Fruit fly (Drosophila melanogaster) whole organism, embryonic: ENCODE results near the gene dbr.

Source experiments
- Adf1 ChIP-seq: fragments of 200-800 bp; sonication (Bioruptor generic); IDR thresholded peaks from 2 replicates; pipeline ENCODE4 v1.3.6; 2022; ENCODE audit warnings: missing biosample characterization, missing genetic modification characterization
- B-H1 ChIP-seq: fragments of 200-800 bp; sonication (Bioruptor generic); IDR thresholded peaks from 3 replicates; pipeline ENCODE4 v1.3.6; 2022; ENCODE audit warnings: missing biosample characterization, missing genetic modification characterization
- CG10267 ChIP-seq: fragments of 200-800 bp; sonication (Bioruptor generic); optimal IDR thresholded peaks from 2 replicates; lab custom pipeline; 2018; ENCODE audit warnings: missing biosample characterization, mild to moderate bottlenecking, missing genetic modification characterization, moderate library complexity
- CG10321 ChIP-seq: fragments of 200-800 bp; sonication (Bioruptor generic); IDR thresholded peaks from 2 replicates; pipeline ENCODE4 v1.3.6; 2022; ENCODE audit warnings: missing biosample characterization, missing genetic modification characterization
- CG10979 ChIP-seq: fragments of 200-800 bp; sonication (Bioruptor generic); optimal IDR thresholded peaks from 2 replicates; lab custom pipeline; 2018; ENCODE audit warnings: missing biosample characterization, mild to moderate bottlenecking, missing genetic modification characterization, moderate library complexity
- CG11456 ChIP-seq: fragments of 200-800 bp; sonication (Bioruptor generic); IDR thresholded peaks from 3 replicates; pipeline ENCODE4 v1.3.6; 2022; ENCODE audit warnings: missing biosample characterization, missing genetic modification characterization
- CG12104 ChIP-seq: fragments of 200-800 bp; sonication (Bioruptor generic); optimal IDR thresholded peaks from 3 replicates; lab custom pipeline; 2016; ENCODE audit warnings: missing biosample characterization, missing genetic modification characterization
- CG12769 ChIP-seq: fragments of 200-800 bp; sonication (Bioruptor generic); optimal IDR thresholded peaks from 2 replicates; lab custom pipeline; 2019; ENCODE audit warnings: missing biosample characterization, mild to moderate bottlenecking, missing genetic modification characterization, moderate library complexity
- CG14050 ChIP-seq: fragments of 200-800 bp; sonication (Bioruptor generic); IDR thresholded peaks from 3 replicates; pipeline ENCODE4 v1.3.6; 2022; ENCODE audit warnings: missing biosample characterization, missing genetic modification characterization
- CG15479 ChIP-seq: fragments of 200-800 bp; sonication (Bioruptor generic); optimal IDR thresholded peaks from 3 replicates; lab custom pipeline; 2019; ENCODE audit warnings: missing biosample characterization, mild to moderate bottlenecking, missing genetic modification characterization, moderate library complexity
- CG1603 ChIP-seq: fragments of 200-800 bp; sonication (Bioruptor generic); optimal IDR thresholded peaks from 2 replicates; lab custom pipeline; 2019; ENCODE audit warnings: missing biosample characterization, mild to moderate bottlenecking, missing genetic modification characterization, moderate library complexity
- CG16863 ChIP-seq: fragments of 200-800 bp; sonication (Bioruptor generic); optimal IDR thresholded peaks from 3 replicates; lab custom pipeline; 2016; ENCODE audit warnings: missing biosample characterization, missing genetic modification characterization
- CG17829 ChIP-seq: fragments of 200-800 bp; optimal IDR thresholded peaks from 2 replicates; lab custom pipeline; 2019; ENCODE audit warnings: missing biosample characterization, mild to moderate bottlenecking, missing genetic modification characterization, moderate library complexity
- CG17912 ChIP-seq: fragments of 200-800 bp; sonication (Bioruptor generic); optimal IDR thresholded peaks from 2 replicates; lab custom pipeline; 2018; ENCODE audit warnings: missing biosample characterization, mild to moderate bottlenecking, missing genetic modification characterization
- CG18476 ChIP-seq: fragments of 200-800 bp; sonication (Bioruptor generic); optimal IDR thresholded peaks from 2 replicates; lab custom pipeline; 2016; ENCODE audit warnings: missing biosample characterization, mild to moderate bottlenecking, missing genetic modification characterization
- CG32772 ChIP-seq: fragments of 200-800 bp; sonication (Bioruptor generic); IDR thresholded peaks from 2 replicates; pipeline ENCODE4 v1.3.6; 2022; ENCODE audit warnings: missing biosample characterization, missing genetic modification characterization
- CG42726 ChIP-seq: fragments of 200-800 bp; sonication (Bioruptor generic); IDR thresholded peaks from 2 replicates; pipeline ENCODE4 v1.3.6; 2022; ENCODE audit warnings: missing biosample characterization, missing genetic modification characterization; ENCODE audit not compliant: partially characterized antibody
- CG6689 ChIP-seq: fragments of 200-800 bp; sonication (Bioruptor generic); IDR thresholded peaks from 2 replicates; pipeline ENCODE4 v1.3.6; 2022; ENCODE audit warnings: missing biosample characterization, missing genetic modification characterization
- CG6765 ChIP-seq: fragments of 200-800 bp; sonication (Bioruptor generic); optimal IDR thresholded peaks from 3 replicates; lab custom pipeline; 2017; ENCODE audit warnings: missing biosample characterization, mild to moderate bottlenecking, missing genetic modification characterization
- CG8765 ChIP-seq: fragments of 200-800 bp; sonication (Bioruptor generic); IDR thresholded peaks from 2 replicates; pipeline ENCODE4 v1.3.6; 2022; ENCODE audit warnings: missing biosample characterization, missing genetic modification characterization
- CrebB ChIP-seq: fragments of 200-800 bp; sonication (Bioruptor generic); optimal IDR thresholded peaks from 3 replicates; lab custom pipeline; 2018; ENCODE audit warnings: missing biosample characterization, mild to moderate bottlenecking, missing genetic modification characterization
- Dad ChIP-seq: fragments of 200-800 bp; sonication (Bioruptor generic); optimal IDR thresholded peaks from 3 replicates; lab custom pipeline; 2016; ENCODE audit warnings: missing biosample characterization, missing genetic modification characterization
- Dfd ChIP-seq, 2 experiments: fragments of >200 bp; optimal IDR thresholded peaks; 2 replicates each; lab custom pipeline; 2017; ENCODE audit warnings: missing biosample characterization in 2 of 2, missing genetic modification characterization in 2 of 2
- Dp ChIP-seq: fragments of 200-800 bp; sonication (Bioruptor generic); optimal IDR thresholded peaks from 2 replicates; lab custom pipeline; 2018; ENCODE audit warnings: missing biosample characterization, mild to moderate bottlenecking, missing genetic modification characterization, moderate library complexity
- Gug ChIP-seq: fragments of 200-800 bp; sonication (Bioruptor generic); IDR thresholded peaks from 4 replicates; pipeline ENCODE4 v1.3.6; 2022; ENCODE audit warnings: missing biosample characterization, missing genetic modification characterization
- HHEX ChIP-seq: fragments of 200-800 bp; sonication (Bioruptor generic); optimal IDR thresholded peaks from 3 replicates; lab custom pipeline; 2017; ENCODE audit warnings: missing biosample characterization, mild to moderate bottlenecking, missing genetic modification characterization, missing genetic modification reagents
- Lpt ChIP-seq: fragments of >200 bp; optimal IDR thresholded peaks from 2 replicates; lab custom pipeline; 2018; ENCODE audit warnings: missing biosample characterization, missing genetic modification characterization
- NC2α ChIP-seq: fragments of 200-800 bp; sonication (Bioruptor generic); optimal IDR thresholded peaks from 2 replicates; lab custom pipeline; 2016; ENCODE audit warnings: missing biosample characterization, missing genetic modification characterization
- NC2β ChIP-seq: fragments of 200-800 bp; sonication (Bioruptor generic); optimal IDR thresholded peaks from 2 replicates; lab custom pipeline; 2016; ENCODE audit warnings: missing biosample characterization, missing genetic modification characterization
- Opbp ChIP-seq: fragments of 200-800 bp; sonication (Bioruptor generic); IDR thresholded peaks from 3 replicates; pipeline ENCODE4 v1.3.6; 2022; ENCODE audit warnings: missing biosample characterization, missing genetic modification characterization; ENCODE audit not compliant: partially characterized antibody
- Pdp1 ChIP-seq, 2 experiments: fragments of 200-800 bp; sonication (Bioruptor generic); optimal IDR thresholded peaks; 3 replicates each; lab custom pipeline; 2016; ENCODE audit warnings: missing biosample characterization in 2 of 2, missing genetic modification characterization in 2 of 2, mild to moderate bottlenecking in 1 of 2, moderate library complexity in 1 of 2
- Sox102F ChIP-seq: fragments of 200-800 bp; sonication (Bioruptor generic); optimal IDR thresholded peaks from 2 replicates; lab custom pipeline; 2018; ENCODE audit warnings: missing biosample characterization, mild to moderate bottlenecking, missing genetic modification characterization, moderate library complexity
- Usf ChIP-seq: fragments of 200-800 bp; sonication (Bioruptor generic); optimal IDR thresholded peaks from 2 replicates; lab custom pipeline; 2017; ENCODE audit warnings: missing genotype, missing biosample characterization, missing genetic modification characterization
- az2 ChIP-seq: fragments of 200-800 bp; sonication (Bioruptor generic); optimal IDR thresholded peaks from 3 replicates; lab custom pipeline; 2016; ENCODE audit warnings: missing biosample characterization, missing genetic modification characterization
- cad ChIP-seq: fragments of >200 bp; optimal IDR thresholded peaks from 2 replicates; lab custom pipeline; 2017; ENCODE audit warnings: missing biosample characterization, missing genetic modification characterization
- cg ChIP-seq: fragments of 200-800 bp; sonication (Bioruptor generic); optimal IDR thresholded peaks from 3 replicates; lab custom pipeline; 2019; ENCODE audit warnings: missing biosample characterization, mild to moderate bottlenecking, missing genetic modification characterization, moderate library complexity
- chinmo ChIP-seq: fragments of 200-800 bp; sonication (Bioruptor generic); IDR thresholded peaks from 4 replicates; pipeline ENCODE4 v1.3.6; 2022; ENCODE audit warnings: missing biosample characterization, missing genetic modification characterization; ENCODE audit not compliant: partially characterized antibody
- chn ChIP-seq: fragments of 200-800 bp; sonication (Bioruptor generic); optimal IDR thresholded peaks from 2 replicates; lab custom pipeline; 2016; ENCODE audit warnings: missing biosample characterization, missing genetic modification characterization
- eve ChIP-seq, 2 experiments: fragments of >200 bp; optimal IDR thresholded peaks; 2 replicates each; lab custom pipeline; 2017; ENCODE audit warnings: missing biosample characterization in 2 of 2, missing genetic modification characterization in 2 of 2
- grn ChIP-seq: fragments of 200-800 bp; sonication (Bioruptor generic); optimal IDR thresholded peaks from 3 replicates; lab custom pipeline; 2017; ENCODE audit warnings: missing biosample characterization, missing genetic modification characterization
- gro ChIP-seq: fragments of 200-800 bp; sonication (Bioruptor generic); optimal IDR thresholded peaks from 2 replicates; lab custom pipeline; 2016; ENCODE audit warnings: missing biosample characterization, missing genetic modification characterization
- gt ChIP-seq: fragments of 200-800 bp; sonication (Bioruptor generic); IDR thresholded peaks from 2 replicates; pipeline ENCODE4 v1.3.6; 2022; ENCODE audit warnings: missing biosample characterization, missing genetic modification characterization
- ranshi ChIP-seq: fragments of 200-800 bp; sonication (Bioruptor generic); IDR thresholded peaks from 2 replicates; pipeline ENCODE4 v1.3.6; 2022; ENCODE audit warnings: missing biosample characterization, missing genetic modification characterization
- sens ChIP-seq: fragments of 200-800 bp; sonication (Bioruptor generic); peaks from one replicate; lab custom pipeline; 2016; ENCODE audit warnings: missing biosample characterization, missing genetic modification characterization
- seq ChIP-seq: fragments of 200-800 bp; sonication (Bioruptor generic); IDR thresholded peaks from 2 replicates; pipeline ENCODE4 v1.3.6; 2022; ENCODE audit warnings: missing biosample characterization, missing genetic modification characterization
- slbo ChIP-seq: fragments of 200-800 bp; sonication (Bioruptor generic); IDR thresholded peaks from 2 replicates; pipeline ENCODE4 v1.3.6; 2022; ENCODE audit warnings: missing biosample characterization, missing genetic modification characterization
- sna ChIP-seq: fragments of 200-800 bp; sonication (Bioruptor generic); IDR thresholded peaks from 2 replicates; pipeline ENCODE4 v1.3.6; 2022; ENCODE audit warnings: missing biosample characterization, missing genetic modification characterization; ENCODE audit not compliant: partially characterized antibody
- tna ChIP-seq: fragments of 200-800 bp; sonication (Bioruptor generic); IDR thresholded peaks from 2 replicates; pipeline ENCODE4 v1.3.6; 2022; ENCODE audit warnings: missing biosample characterization, missing genetic modification characterization; ENCODE audit not compliant: partially characterized antibody
- usp ChIP-seq: fragments of >200 bp; optimal IDR thresholded peaks from 2 replicates; lab custom pipeline; 2017; ENCODE audit warnings: missing biosample characterization, missing genetic modification characterization
- z ChIP-seq: fragments of 200-800 bp; sonication (Bioruptor generic); IDR thresholded peaks from 3 replicates; pipeline ENCODE4 v1.3.6; 2022; ENCODE audit warnings: missing biosample characterization, missing genetic modification characterization

Gene dbr

dm6 chr2L:72752-73435 lies 6.6 kb downstream of the dbr start (continued):
- peak; percentile 50 for TF ChIP-seq CG42726 (GFP tag; lab: Robert Waterston, UW)
- TF ChIP-seq CG32772 (GFP tag; lab: Robert Waterston, UW): no peak
- peak; percentile 65 for TF ChIP-seq slbo (GFP tag; lab: Robert Waterston, UW)
- no peak for TF ChIP-seq eve (GFP tag; optimal IDR thresholded peaks at IDR 0.05; lab: Kevin White, UChicago)
- peak; percentile 59 for TF ChIP-seq sens (GFP tag; lab: Kevin White, UChicago)
- TF ChIP-seq gro: peak; percentile 66
- TF ChIP-seq CG10979 (tag; lab: Kevin White, UChicago): no peak
- TF ChIP-seq CG17829 (tag; lab: Kevin White, UChicago): no peak
- TF ChIP-seq cad (GFP tag; lab: Kevin White, UChicago): no peak
- no peak for TF ChIP-seq CG15479 (GFP tag; lab: Kevin White, UChicago)
- TF ChIP-seq Gug: no peak
- TF ChIP-seq Usf (GFP tag; lab: Kevin White, UChicago): no peak
- no peak for TF ChIP-seq CG18476 (GFP tag; lab: Kevin White, UChicago)
- TF ChIP-seq CG12104 (GFP tag; lab: Kevin White, UChicago): no peak
- TF ChIP-seq usp (GFP tag; lab: Kevin White, UChicago): no peak
- peak; percentile 55 for TF ChIP-seq az2 (GFP tag; lab: Kevin White, UChicago)
- no peak for TF ChIP-seq CG6765 (GFP tag; lab: Kevin White, UChicago)
- 0 out of 2 replicates have a peak, but pooled peaks have one; percentile 31 for TF ChIP-seq CG10321 (GFP tag; lab: Robert Waterston, UW)
- TF ChIP-seq NC2β: no peak
- no peak; the same call in 1 of the 3 replicates for TF ChIP-seq CG11456 (GFP tag; lab: Robert Waterston, UW)
- peak; percentile 57; the same call in 1 of the 2 replicates for TF ChIP-seq tna (GFP tag; lab: Robert Waterston, UW)
- TF ChIP-seq Opbp (GFP tag; lab: Robert Waterston, UW): peak; percentile 65; the same call in 2 of the 3 replicates
- peak; percentile 23 for TF ChIP-seq HHEX (GFP tag; lab: Kevin White, UChicago)
- TF ChIP-seq CG14050 (GFP tag; lab: Robert Waterston, UW): peak; percentile 18; the same call in 1 of the 3 replicates
- TF ChIP-seq CG8765: no peak
- TF ChIP-seq seq: 0 out of 2 replicates have a peak, but pooled peaks have one; percentile 56
- TF ChIP-seq B-H1 (GFP tag; lab: Robert Waterston, UW): no peak
- TF ChIP-seq Dp (GFP tag; lab: Kevin White, UChicago): peak; percentile 55
- peak; percentile 56 for TF ChIP-seq chn (GFP tag; lab: Kevin White, UChicago)
- TF ChIP-seq CG17912: peak; percentile 78
- TF ChIP-seq z (GFP tag; lab: Robert Waterston, UW): no peak
- peak; percentile 20 for TF ChIP-seq CG16863
- peak; percentile 67 for TF ChIP-seq sna (GFP tag; lab: Robert Waterston, UW)
- TF ChIP-seq Adf1 (GFP tag; lab: Robert Waterston, UW): peak; percentile 48
- peak; percentile 58 for TF ChIP-seq CG1603 (tag; lab: Kevin White, UChicago)
- peak; percentile 90; the same call in 3 of the 4 replicates for TF ChIP-seq chinmo
- TF ChIP-seq Sox102F (GFP tag; lab: Kevin White, UChicago): peak; percentile 47
- peak; percentile 30 for TF ChIP-seq Dad
- TF ChIP-seq cg: no peak
- TF ChIP-seq CrebB (tag; lab: Kevin White, UChicago): peak; percentile 21
- TF ChIP-seq Dfd (GFP tag; optimal IDR thresholded peaks at IDR 0.05; lab: Kevin White, UChicago): no peak
- TF ChIP-seq CG12769: peak; percentile 67
- TF ChIP-seq CG6689 (GFP tag; lab: Robert Waterston, UW): no peak
- 0 out of 2 replicates have a peak, but pooled peaks have one; percentile 44 for TF ChIP-seq ranshi (GFP tag; lab: Robert Waterston, UW)
- no peak for TF ChIP-seq CG10267 (tag; lab: Kevin White, UChicago)
- TF ChIP-seq grn (GFP tag; lab: Kevin White, UChicago): no peak
- TF ChIP-seq gt (GFP tag; lab: Robert Waterston, UW): no peak
- TF ChIP-seq NC2α (GFP tag; lab: Kevin White, UChicago): peak; percentile 1
- no peak for TF ChIP-seq Lpt (GFP tag; lab: Kevin White, UChicago)
- TF ChIP-seq Pdp1 (GFP tag; optimal IDR thresholded peaks at IDR 0.05; lab: Kevin White, UChicago): peak; percentile 30 to 52
